Worm (Caenorhabditis elegans): Measurements from ENCODE around the gene clec-257.

DNA sequence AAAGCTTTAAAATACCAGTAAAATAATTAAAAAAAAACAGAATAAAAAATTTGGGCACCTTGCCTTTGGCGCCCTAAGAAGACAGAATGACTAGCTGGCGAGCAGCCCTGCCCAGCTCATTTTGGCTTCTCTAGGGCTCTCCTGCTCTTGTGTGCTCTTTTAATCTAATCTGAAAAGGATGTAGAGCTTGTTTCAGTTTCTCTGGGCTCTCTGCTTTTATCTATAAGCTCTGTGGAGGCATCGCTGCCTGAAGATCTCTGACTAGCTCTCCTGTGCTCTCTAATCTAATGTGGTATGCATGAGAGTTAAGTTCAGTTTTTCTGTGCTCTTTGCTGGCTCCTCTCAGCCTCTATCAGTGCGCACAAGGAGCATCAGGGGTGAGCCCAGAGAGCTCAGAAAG is 47.0 kb upstream of the clec-257 start:
- TF ChIP-seq dao-5 (tag; optimal IDR thresholded peaks at IDR 0.05): no peak
- no peak for TF ChIP-seq him-1 (tag; optimal IDR thresholded peaks at IDR 0.05)
- TF ChIP-seq W03F9.2 (tag; optimal IDR thresholded peaks at IDR 0.05): no peak
